Worm (Caenorhabditis elegans) whole organism, mixed stage, embryonic: Measurements from ENCODE around the gene dhs-17.

Source experiments
- M03D4.4 ChIP-seq: sonication (generic microtip); optimal IDR thresholded peaks from 2 replicates; lab custom pipeline; 2017; ENCODE audit warnings: mild to moderate bottlenecking, missing genetic modification characterization, missing compliant biosample characterization
- blmp-1 ChIP-seq: fragments of 150-350 bp; optimal IDR thresholded peaks from 2 replicates; lab custom pipeline; 2014; ENCODE audit warnings: missing biosample characterization, missing genetic modification characterization
- ceh-39 ChIP-seq: fragments of 150-350 bp; optimal IDR thresholded peaks from 2 replicates; lab custom pipeline; 2014; ENCODE audit warnings: missing biosample characterization, missing genetic modification characterization
- flh-1 ChIP-seq: fragments of 200-800 bp; sonication (Bioruptor generic); optimal IDR thresholded peaks from 2 replicates; lab custom pipeline; 2018; ENCODE audit warnings: mild to moderate bottlenecking, missing genetic modification characterization, moderate library complexity, missing compliant biosample characterization
- nhr-12 ChIP-seq: fragments of 150-350 bp; optimal IDR thresholded peaks from 2 replicates; lab custom pipeline; 2014; ENCODE audit warnings: missing biosample characterization, missing genetic modification characterization
- sptf-1 ChIP-seq: sonication (generic microtip); optimal IDR thresholded peaks from 2 replicates; lab custom pipeline; 2017; ENCODE audit warnings: mild to moderate bottlenecking, missing genetic modification characterization, moderate library complexity, missing compliant biosample characterization
- unc-39 ChIP-seq: fragments of 150-350 bp; optimal IDR thresholded peaks from 2 replicates; lab custom pipeline; 2014; ENCODE audit warnings: missing biosample characterization, missing genetic modification characterization

The dhs-17 gene

ce11 chrV:5982722-5983121 is 51.9 kb downstream of the dhs-17 start:
- TF ChIP-seq ceh-39 = no peak
- no peak for TF ChIP-seq nhr-12 (tag; lab: Kevin White, UChicago)
- no peak for TF ChIP-seq M03D4.4
- no peak for TF ChIP-seq unc-39 (tag; lab: Kevin White, UChicago)
- no peak for TF ChIP-seq sptf-1 (tag; lab: Kevin White, UChicago)
- no peak for TF ChIP-seq flh-1
- TF ChIP-seq blmp-1 (tag; lab: Kevin White, UChicago) = no peak
